Worm (Caenorhabditis elegans): ENCODE results near the gene pms-2.

DNA sequence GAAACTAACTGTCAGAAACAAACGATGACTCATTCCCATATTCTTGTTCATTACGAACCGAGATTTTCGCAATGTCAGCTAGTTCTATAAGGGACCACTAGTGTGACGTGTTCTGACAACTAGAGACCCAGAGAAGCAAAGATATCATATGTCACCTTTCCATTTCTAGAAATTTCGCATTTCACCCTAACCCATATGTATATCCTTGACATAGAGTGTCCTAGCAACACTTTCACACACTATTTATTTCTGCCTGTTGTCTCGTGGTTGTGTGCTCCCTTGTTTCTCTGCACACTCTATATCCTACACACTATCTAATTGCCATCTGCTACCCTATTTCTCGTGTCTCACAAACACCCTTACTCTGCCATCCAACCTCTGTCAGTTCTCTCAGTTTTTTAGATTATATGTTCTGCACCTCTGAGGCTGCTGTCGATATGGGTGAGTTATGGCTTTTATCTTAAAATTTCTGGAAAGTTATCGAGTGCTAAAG is 21.4 kb downstream of the pms-2 start, which contains the start of the genes F38B7.17 and F38B7.3:
- TF ChIP-seq nhr-179 (tag; optimal IDR thresholded peaks at IDR 0.05) (no peak), unc-130 (GFP tag; optimal IDR thresholded peaks at IDR 0.05) (no peak), bed-2 (GFP tag; IDR thresholded peaks at IDR 0.05) (no peak), B0261.1 (tag; optimal IDR thresholded peaks at IDR 0.05) (no peak)
